Fruit fly (Drosophila melanogaster): ENCODE data around the gene CG14298.

CG14298 gene

DNA sequence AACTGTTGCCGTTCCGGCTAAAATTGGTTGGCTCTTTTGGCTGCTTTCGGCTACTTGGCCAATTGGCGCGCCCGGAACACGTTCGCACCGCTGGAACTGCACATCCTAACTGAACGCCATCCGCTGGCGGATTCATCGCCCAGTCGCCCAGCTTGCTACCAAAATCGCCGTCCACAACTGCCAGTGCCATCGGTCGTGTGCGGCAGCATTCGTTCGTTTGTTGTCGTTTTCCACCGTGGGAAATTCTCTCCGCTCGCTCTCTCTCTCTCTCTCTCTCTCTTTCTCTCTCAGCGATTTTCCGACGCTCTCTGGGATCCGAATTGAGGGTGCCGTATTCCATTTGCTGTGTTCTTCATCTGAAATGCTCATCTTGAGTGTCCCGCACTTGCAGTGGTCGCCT lies 26.2 kb upstream of the CG14298 start, which contains the start of gene Octalpha2R (continued):
- TF ChIP-seq gcm (GFP tag; optimal IDR thresholded peaks at IDR 0.05), result no peak
- no peak for TF ChIP-seq vfl (GFP tag; optimal IDR thresholded peaks at IDR 0.05)
- no peak for TF ChIP-seq Max (GFP tag; optimal IDR thresholded peaks at IDR 0.05)
- TF ChIP-seq odd (GFP tag; optimal IDR thresholded peaks at IDR 0.05), result no peak
- no peak for TF ChIP-seq CG8089 (GFP tag; optimal IDR thresholded peaks at IDR 0.05)
- TF ChIP-seq CG10209 (GFP tag; optimal IDR thresholded peaks at IDR 0.05), result no peak
- no peak for TF ChIP-seq dysf (GFP tag; IDR thresholded peaks at IDR 0.05)
- TF ChIP-seq CG13775 (GFP tag; optimal IDR thresholded peaks at IDR 0.05), result no peak
- TF ChIP-seq dm (GFP tag; optimal IDR thresholded peaks at IDR 0.05), result no peak
- TF ChIP-seq p53 (GFP tag; optimal IDR thresholded peaks at IDR 0.05), result no peak
- peak; percentile 63; the same call in 2 of the 3 replicates for TF ChIP-seq ci (GFP tag; IDR thresholded peaks at IDR 0.05)
- TF ChIP-seq gt (GFP tag; IDR thresholded peaks at IDR 0.05), result no peak
- TF ChIP-seq amos (GFP tag; IDR thresholded peaks at IDR 0.05; ENCODE audit: partially characterized antibody), result peak; percentile 17; the same call in 1 of the 2 replicates
- TF ChIP-seq disco-r (GFP tag; optimal IDR thresholded peaks at IDR 0.05), result no peak
- no peak for TF ChIP-seq CG31388 (GFP tag; optimal IDR thresholded peaks at IDR 0.05)
- TF ChIP-seq CTCF (GFP tag; optimal IDR thresholded peaks at IDR 0.05), result no peak
- no peak for TF ChIP-seq dati (GFP tag; IDR thresholded peaks at IDR 0.05)
- TF ChIP-seq pita (GFP tag; optimal IDR thresholded peaks at IDR 0.05), result no peak
- no peak for TF ChIP-seq CG6791 (GFP tag; IDR thresholded peaks at IDR 0.05; ENCODE audit: partially characterized antibody)
- TF ChIP-seq sqz (GFP tag; optimal IDR thresholded peaks at IDR 0.05), result no peak
- TF ChIP-seq CG2129 (GFP tag; IDR thresholded peaks at IDR 0.05; ENCODE audit: partially characterized antibody), result no peak
- no peak for TF ChIP-seq CG2875 (GFP tag; optimal IDR thresholded peaks at IDR 0.05)
- TF ChIP-seq dan (GFP tag; IDR thresholded peaks at IDR 0.05), result no peak
- no peak for TF ChIP-seq psq (GFP tag; optimal IDR thresholded peaks at IDR 0.05)
- no peak for TF ChIP-seq CG8478 (optimal IDR thresholded peaks at IDR 0.05)
- TF ChIP-seq CG17612 (GFP tag; IDR thresholded peaks at IDR 0.05), result no peak
- no peak for TF ChIP-seq wdn (GFP tag; IDR thresholded peaks at IDR 0.05)
- TF ChIP-seq gce (GFP tag; IDR thresholded peaks at IDR 0.05), result no peak
- TF ChIP-seq salm (tag; optimal IDR thresholded peaks at IDR 0.05), result no peak
- TF ChIP-seq Eip74EF (GFP tag; optimal IDR thresholded peaks at IDR 0.05), result no peak
- TF ChIP-seq CG11398 (GFP tag; optimal IDR thresholded peaks at IDR 0.05), result no peak
- no peak for TF ChIP-seq CG18619 (GFP tag; optimal IDR thresholded peaks at IDR 0.05)
- peak; percentile 73 for TF ChIP-seq yki (optimal IDR thresholded peaks at IDR 0.05)
- TF ChIP-seq gro (GFP tag; optimal IDR thresholded peaks at IDR 0.05), result no peak
- TF ChIP-seq NC2β (GFP tag; optimal IDR thresholded peaks at IDR 0.05), result no peak
- TF ChIP-seq fd64A (GFP tag; optimal IDR thresholded peaks at IDR 0.05), result no peak
- no peak for TF ChIP-seq CG2202 (tag; optimal IDR thresholded peaks at IDR 0.05)
- TF ChIP-seq CG10366 (GFP tag; IDR thresholded peaks at IDR 0.05), result no peak
- TF ChIP-seq Hr78 (GFP tag; optimal IDR thresholded peaks at IDR 0.05), result no peak
- no peak for TF ChIP-seq luna (GFP tag; optimal IDR thresholded peaks at IDR 0.05)
- peak; percentile 23 for TF ChIP-seq lab (GFP tag; optimal IDR thresholded peaks at IDR 0.05)
- no peak for TF ChIP-seq Spps (tag; optimal IDR thresholded peaks at IDR 0.05)
- TF ChIP-seq bbx (GFP tag; IDR thresholded peaks at IDR 0.05; ENCODE audit: partially characterized antibody), result peak; percentile 16; the same call in 1 of the 2 replicates
- no peak for TF ChIP-seq sens (GFP tag)
- TF ChIP-seq exex (tag; optimal IDR thresholded peaks at IDR 0.05), result no peak
- no peak for TF ChIP-seq CG9817 (tag; optimal IDR thresholded peaks at IDR 0.05)
- peak; percentile 34 for TF ChIP-seq CG1832 (GFP tag; optimal IDR thresholded peaks at IDR 0.05)
- no peak for TF ChIP-seq E2f1 (GFP tag; IDR thresholded peaks at IDR 0.05)
- no peak for TF ChIP-seq Rx (GFP tag; IDR thresholded peaks at IDR 0.05)
- no peak for TF ChIP-seq Nf-YA (GFP tag; IDR thresholded peaks at IDR 0.05)
- no peak for TF ChIP-seq ase (GFP tag; IDR thresholded peaks at IDR 0.05)
- TF ChIP-seq Ravus (GFP tag; IDR thresholded peaks at IDR 0.05), result no peak
- 0 out of 3 replicates have a peak, but pooled peaks have one; percentile 18 for TF ChIP-seq CG34224 (GFP tag; IDR thresholded peaks at IDR 0.05; ENCODE audit: partially characterized antibody)
